Worm (Caenorhabditis elegans): ENCODE data around the gene era-1.

The era-1 gene

DNA sequence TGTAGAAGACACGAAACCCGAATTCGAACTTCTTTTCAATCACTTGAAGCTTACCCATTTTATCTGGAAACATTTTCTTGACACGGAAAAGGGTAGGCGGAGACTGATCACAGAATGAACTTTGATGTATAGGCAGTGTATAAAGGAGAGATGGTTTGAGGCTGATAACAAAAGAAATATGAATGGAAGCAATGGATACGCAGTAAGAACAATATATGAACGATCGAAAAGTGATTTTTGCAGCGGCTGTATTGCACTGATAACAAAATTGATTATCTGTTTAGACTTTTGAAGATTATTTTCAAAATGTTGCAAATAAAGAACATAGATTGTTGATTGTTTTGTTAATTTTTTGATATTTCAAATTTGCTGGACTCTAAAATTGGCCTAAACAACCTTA is 37.1 kb upstream of the era-1 start, which contains the start of gene pmp-5:
TSS of gene pmp-5 (minus strand) at position 63 of the 400 bp plus-strand sequence.
- TF ChIP-seq D1046.2 (GFP tag; IDR thresholded peaks at IDR 0.05) (no peak), mxl-2 (GFP tag; conservative IDR thresholded peaks at IDR 0.05) (no peak), lin-1 (GFP tag; IDR thresholded peaks at IDR 0.05) (peak; percentile 56; the same call in 1 of the 2 replicates), F44E2.7 (GFP tag; IDR thresholded peaks at IDR 0.05) (no peak), jun-1 (tag; optimal IDR thresholded peaks at IDR 0.05) (no peak), Y105C5A.15 (GFP tag; IDR thresholded peaks at IDR 0.05) (no peak), php-3 (GFP tag; IDR thresholded peaks at IDR 0.05) (peak; percentile 66), madf-9 (GFP tag; conservative IDR thresholded peaks at IDR 0.05) (no peak), dve-1 (tag; optimal IDR thresholded peaks at IDR 0.05; ENCODE audit: insufficient read depth) (peak; percentile 67), nhr-102 (tag; optimal IDR thresholded peaks at IDR 0.05) (peak; percentile 50), lin-39 (tag; optimal IDR thresholded peaks at IDR 0.05) (no peak), dmd-9 (GFP tag; IDR thresholded peaks at IDR 0.05) (no peak), dmd-6 (GFP tag; IDR thresholded peaks at IDR 0.05) (peak; percentile 91), nhr-77 (tag; optimal IDR thresholded peaks at IDR 0.05) (peak; percentile 17), unc-62 (GFP tag; optimal IDR thresholded peaks at IDR 0.05 in 1 of 2) (peak in 1 of 2 experiments; percentile 88), unc-62 (tag; optimal IDR thresholded peaks at IDR 0.05) (no peak), tra-1 (GFP tag; IDR thresholded peaks at IDR 0.05) (peak; percentile 65), nhr-10 (tag; optimal IDR thresholded peaks at IDR 0.05) (no peak), daf-16 (GFP tag; optimal IDR thresholded peaks at IDR 0.05) (no peak), daf-16 (tag; optimal IDR thresholded peaks at IDR 0.05) (peak; percentile 82), saeg-2 (GFP tag; IDR thresholded peaks at IDR 0.05) (peak; percentile 60; the same call in 1 of the 2 replicates), nhr-48 (tag; optimal IDR thresholded peaks at IDR 0.05) (peak; percentile 45), hif-1 (tag; optimal IDR thresholded peaks at IDR 0.05) (peak in 1 of 2 experiments; percentile 58), nhr-111 (GFP tag; optimal IDR thresholded peaks at IDR 0.05) (no peak), nhr-76 (tag; optimal IDR thresholded peaks at IDR 0.05) (no peak), hlh-11 (tag; optimal IDR thresholded peaks at IDR 0.05) (peak; percentile 69), spr-1 (tag; optimal IDR thresholded peaks at IDR 0.05) (no peak), pqm-1 (tag; optimal IDR thresholded peaks at IDR 0.05) (peak; percentile 83), T20F7.1 (GFP tag; optimal IDR thresholded peaks at IDR 0.05) (no peak), nhr-28 (tag; optimal IDR thresholded peaks at IDR 0.05) (peak; percentile 86)

DNA sequence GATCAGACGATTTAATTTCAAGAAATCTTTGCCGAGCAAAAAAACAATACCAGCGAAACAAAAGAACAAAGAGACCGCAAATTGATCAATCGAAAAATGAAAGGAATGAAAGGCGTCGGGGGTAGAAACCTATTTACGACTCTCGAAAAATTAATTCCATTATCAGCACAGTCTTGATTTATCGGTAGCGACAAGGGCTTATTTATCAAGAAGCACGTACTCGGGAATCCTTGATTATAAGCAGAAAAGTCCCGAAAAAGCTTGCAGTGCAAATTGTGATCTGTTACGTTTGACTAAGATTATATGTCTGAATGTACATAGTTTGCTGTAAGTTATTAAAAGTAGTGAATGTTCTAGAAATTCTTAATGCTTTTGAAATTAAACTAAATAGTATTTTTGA is 36.3 kb upstream of the era-1 start:
- no peak for TF ChIP-seq gei-8 (GFP tag; optimal IDR thresholded peaks at IDR 0.05)
- no peak for TF ChIP-seq mdt-29 (GFP tag; IDR thresholded peaks at IDR 0.05)
- TF ChIP-seq lsy-2 (tag; optimal IDR thresholded peaks at IDR 0.05), result no peak
- no peak for TF ChIP-seq tra-1 (GFP tag; IDR thresholded peaks at IDR 0.05)
- peak; percentile 34 for TF ChIP-seq hlh-11 (tag; optimal IDR thresholded peaks at IDR 0.05)
- no peak for TF ChIP-seq pha-4 (GFP tag; IDR thresholded peaks at IDR 0.05)
- no peak for TF ChIP-seq pha-4 (tag; optimal IDR thresholded peaks at IDR 0.05)
- no peak for TF ChIP-seq lir-3 (tag; optimal IDR thresholded peaks at IDR 0.05)
- no peak for TF ChIP-seq nhr-10 (tag; optimal IDR thresholded peaks at IDR 0.05)
- TF ChIP-seq nhr-41 (GFP tag; IDR thresholded peaks at IDR 0.05), result no peak
- no peak for TF ChIP-seq set-16 (GFP tag; IDR thresholded peaks at IDR 0.05)
- no peak for TF ChIP-seq lin-1 (GFP tag; IDR thresholded peaks at IDR 0.05)
- TF ChIP-seq ceh-20 (GFP tag; IDR thresholded peaks at IDR 0.05), result no peak
- TF ChIP-seq hif-1 (tag; optimal IDR thresholded peaks at IDR 0.05), result peak in 1 of 2 experiments; percentile 84
- no peak for TF ChIP-seq nhr-11 (tag; optimal IDR thresholded peaks at IDR 0.05)
- no peak for TF ChIP-seq daf-19 (GFP tag; conservative IDR thresholded peaks at IDR 0.05)
- TF ChIP-seq nhr-111 (GFP tag; optimal IDR thresholded peaks at IDR 0.05), result no peak
- no peak for TF ChIP-seq lin-15B (tag; optimal IDR thresholded peaks at IDR 0.05)
- TF ChIP-seq mxl-3 (GFP tag; optimal IDR thresholded peaks at IDR 0.05), result no peak
- peak; percentile 73 for TF ChIP-seq dmd-6 (GFP tag; IDR thresholded peaks at IDR 0.05)
- TF ChIP-seq ztf-11 (tag; optimal IDR thresholded peaks at IDR 0.05), result no peak
- peak; percentile 52 for TF ChIP-seq aha-1 (tag)
- peak; percentile 18 for TF ChIP-seq nhr-28 (tag; optimal IDR thresholded peaks at IDR 0.05)
- no peak for TF ChIP-seq egl-27 (tag; optimal IDR thresholded peaks at IDR 0.05)
- TF ChIP-seq lin-38 (GFP tag; IDR thresholded peaks at IDR 0.05), result no peak
- TF ChIP-seq zfp-2 (tag; optimal IDR thresholded peaks at IDR 0.05), result no peak
- no peak for TF ChIP-seq ama-1 (optimal IDR thresholded peaks at IDR 0.05)
- no peak for TF ChIP-seq Y5F2A.4 (GFP tag; optimal IDR thresholded peaks at IDR 0.05)
- TF ChIP-seq ceh-62 (tag; optimal IDR thresholded peaks at IDR 0.05), result no peak
- no peak for TF ChIP-seq T26A8.4 (GFP tag; IDR thresholded peaks at IDR 0.05)
- no peak for TF ChIP-seq madf-9 (GFP tag; conservative IDR thresholded peaks at IDR 0.05)
- TF ChIP-seq saeg-2 (GFP tag; IDR thresholded peaks at IDR 0.05), result no peak
